Worm (Caenorhabditis elegans): ENCODE results near the gene ttr-53.

- no peak for TF ChIP-seq ref-1 (GFP tag; conservative IDR thresholded peaks at IDR 0.05)
- no peak for TF ChIP-seq klf-2 (GFP tag; conservative IDR thresholded peaks at IDR 0.05)
- TF ChIP-seq cog-1 (tag; optimal IDR thresholded peaks at IDR 0.05) = no peak
- TF ChIP-seq med-1 (GFP tag; optimal IDR thresholded peaks at IDR 0.05; ENCODE audit: insufficient read depth) = no peak
- no peak for TF ChIP-seq ztf-29 (GFP tag; IDR thresholded peaks at IDR 0.05)
- TF ChIP-seq ztf-23 (GFP tag; IDR thresholded peaks at IDR 0.05) = no peak
- no peak for TF ChIP-seq T22C8.4 (GFP tag; IDR thresholded peaks at IDR 0.05)
- TF ChIP-seq tab-1 (GFP tag; IDR thresholded peaks at IDR 0.05) = no peak
- no peak for TF ChIP-seq flt-1 (GFP tag; IDR thresholded peaks at IDR 0.05)
Measured at ce11 chrIV:10206182-10206581, 48.3 kb downstream of the ttr-53 start, which contains the start of gene K04D7.6.

Measured in whole organism, midembryonic.